Worm (Caenorhabditis elegans) whole organism, L1 larva: ENCODE results near the gene T20D3.6.

Experiments used
- C04F5.9 ChIP-seq: sonication (generic microtip); optimal IDR thresholded peaks from 2 replicates; lab custom pipeline; 2016; ENCODE audit warnings: missing genetic modification characterization, missing compliant biosample characterization
- ceh-90 ChIP-seq: sonication (generic microtip); optimal IDR thresholded peaks from 2 replicates; lab custom pipeline; 2016; ENCODE audit warnings: missing genetic modification characterization, missing compliant biosample characterization
- ces-1 ChIP-seq: fragments of 150-350 bp; optimal IDR thresholded peaks from 2 replicates; lab custom pipeline; 2014; ENCODE audit warnings: missing biosample characterization, missing genetic modification reagents, missing genetic modification characterization
- fkh-8 ChIP-seq: sonication (generic microtip); optimal IDR thresholded peaks from 2 replicates; lab custom pipeline; 2016; ENCODE audit warnings: mild to moderate bottlenecking, missing genetic modification characterization, missing compliant biosample characterization
- pag-3 ChIP-seq: sonication (generic microtip); optimal IDR thresholded peaks from 2 replicates; lab custom pipeline; 2017; ENCODE audit warnings: missing genetic modification characterization, mild to moderate bottlenecking, missing compliant biosample characterization, antibody characterized with exemption, borderline replicate concordance; ENCODE audit not compliant: insufficient read depth
- rnt-1 ChIP-seq: sonication (generic microtip); optimal IDR thresholded peaks from 2 replicates; lab custom pipeline; 2016; ENCODE audit warnings: mild to moderate bottlenecking, missing genetic modification characterization, moderate library complexity, missing compliant biosample characterization
- skn-1 ChIP-seq: fragments of 150-350 bp; optimal IDR thresholded peaks from 2 replicates; lab custom pipeline; 2014; ENCODE audit warnings: missing biosample characterization, missing genetic modification characterization
- tbx-2 ChIP-seq: sonication (generic microtip); optimal IDR thresholded peaks from 2 replicates; lab custom pipeline; 2016; ENCODE audit warnings: missing genetic modification characterization, missing compliant biosample characterization

DNA sequence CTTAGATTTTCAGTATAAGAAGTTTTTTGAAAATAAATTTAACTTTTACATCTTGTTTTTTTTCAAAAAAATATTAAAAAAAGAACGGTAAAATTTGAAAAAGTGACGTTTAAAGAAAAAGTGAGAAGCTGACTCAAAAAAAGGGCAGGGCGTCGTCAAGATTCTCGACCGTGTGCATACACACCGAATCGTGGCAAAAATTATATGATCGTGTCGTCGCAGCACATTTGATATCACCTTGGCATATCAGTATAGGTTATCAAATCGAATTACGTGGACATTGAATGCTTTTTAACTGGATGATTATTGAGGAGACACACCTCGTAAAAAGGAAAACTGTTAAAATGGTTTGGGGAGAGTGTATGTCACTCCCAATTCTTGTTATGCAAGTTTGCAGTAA lies 6.1 kb downstream of the T20D3.6 start:
- no peak for TF ChIP-seq fkh-8 (tag; lab: Kevin White, UChicago)
- TF ChIP-seq ceh-90 (tag; lab: Kevin White, UChicago), result no peak
- TF ChIP-seq pag-3 (tag; lab: Kevin White, UChicago), result no peak
- no peak for TF ChIP-seq tbx-2 (tag; lab: Kevin White, UChicago)
- TF ChIP-seq C04F5.9, result no peak
- no peak for TF ChIP-seq skn-1
- no peak for TF ChIP-seq ces-1 (GFP tag; lab: Kevin White, UChicago)
- TF ChIP-seq rnt-1 (tag; lab: Kevin White, UChicago), result no peak
